Fruit fly (Drosophila melanogaster): Measurements from ENCODE around the gene CG32017.

DNA sequence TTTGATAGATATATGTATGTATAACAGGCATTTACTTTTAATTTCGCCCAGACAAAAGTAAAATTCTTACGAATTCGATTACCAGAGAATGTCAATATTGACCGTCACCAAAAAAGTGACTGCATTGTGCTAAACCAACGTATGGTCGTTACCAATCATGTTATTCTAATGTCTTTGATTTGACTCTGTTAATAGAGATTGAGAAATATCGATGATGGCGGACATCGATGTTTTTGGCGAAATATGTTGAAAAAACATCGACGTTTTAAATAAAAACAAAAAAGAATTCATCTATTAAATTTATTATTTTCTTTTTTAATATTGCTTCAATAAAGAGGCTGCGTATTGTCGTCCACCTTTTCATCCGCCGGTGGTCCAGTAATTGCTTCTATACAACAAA lies 20.9 kb upstream of the CG32017 start:
- no peak for TF ChIP-seq psq (optimal IDR thresholded peaks at IDR 0.05)
- TF ChIP-seq h (optimal IDR thresholded peaks at IDR 0.05), result no peak
- no peak for TF ChIP-seq insv (optimal IDR thresholded peaks at IDR 0.05)
- no peak for TF ChIP-seq ttk (optimal IDR thresholded peaks at IDR 0.05)
